Worm (Caenorhabditis elegans) whole organism, late embryonic: ENCODE measurements around the gene basl-1.

ENCODE experiments used
- ceh-18 ChIP-seq: sonication (generic microtip); optimal IDR thresholded peaks from 2 replicates; lab custom pipeline; 2016; ENCODE audit warnings: missing genetic modification characterization, missing compliant biosample characterization
- ceh-31 ChIP-seq: sonication (generic microtip); optimal IDR thresholded peaks from 2 replicates; lab custom pipeline; 2016; ENCODE audit warnings: missing genetic modification characterization, missing compliant biosample characterization
- ceh-45 ChIP-seq: fragments of 200-800 bp; sonication (Bioruptor generic); IDR thresholded peaks from 2 replicates; pipeline ENCODE4 v1.3.6; 2022; ENCODE audit warnings: missing genetic modification reagents, missing genetic modification characterization, missing compliant biosample characterization
- ceh-9 ChIP-seq: sonication (generic microtip); optimal IDR thresholded peaks from 2 replicates; lab custom pipeline; 2016; ENCODE audit warnings: mild to moderate bottlenecking, missing genetic modification characterization, inconsistent platforms, missing compliant biosample characterization
- elt-2 ChIP-seq: sonication (generic microtip); optimal IDR thresholded peaks from 2 replicates; lab custom pipeline; 2016; ENCODE audit warnings: missing genetic modification reagents, missing genetic modification characterization, missing compliant biosample characterization
- fkh-10 ChIP-seq: fragments of 150-350 bp; optimal IDR thresholded peaks from 2 replicates; lab custom pipeline; 2014; ENCODE audit warnings: missing biosample characterization, missing genetic modification reagents, missing genetic modification characterization
- hlh-13 ChIP-seq: fragments of 200-800 bp; sonication (Bioruptor generic); optimal IDR thresholded peaks from 2 replicates; lab custom pipeline; 2018; ENCODE audit warnings: mild to moderate bottlenecking, missing genetic modification characterization, missing compliant biosample characterization
- hlh-6 ChIP-seq: sonication (generic microtip); optimal IDR thresholded peaks from 2 replicates; lab custom pipeline; 2016; ENCODE audit warnings: missing genotype, missing genetic modification characterization, missing compliant biosample characterization
- nfya-1 ChIP-seq: sonication (generic microtip); optimal IDR thresholded peaks from 2 replicates; lab custom pipeline; 2017; ENCODE audit warnings: missing genetic modification characterization, mild to moderate bottlenecking, missing compliant biosample characterization, antibody characterized with exemption, moderate library complexity
- tbx-2 ChIP-seq: sonication (generic microtip); optimal IDR thresholded peaks from 2 replicates; lab custom pipeline; 2016; ENCODE audit warnings: missing genetic modification characterization, missing compliant biosample characterization
- ztf-16 ChIP-seq: sonication (generic microtip); optimal IDR thresholded peaks from 2 replicates; lab custom pipeline; 2017; ENCODE audit warnings: missing genetic modification characterization, missing compliant biosample characterization

DNA sequence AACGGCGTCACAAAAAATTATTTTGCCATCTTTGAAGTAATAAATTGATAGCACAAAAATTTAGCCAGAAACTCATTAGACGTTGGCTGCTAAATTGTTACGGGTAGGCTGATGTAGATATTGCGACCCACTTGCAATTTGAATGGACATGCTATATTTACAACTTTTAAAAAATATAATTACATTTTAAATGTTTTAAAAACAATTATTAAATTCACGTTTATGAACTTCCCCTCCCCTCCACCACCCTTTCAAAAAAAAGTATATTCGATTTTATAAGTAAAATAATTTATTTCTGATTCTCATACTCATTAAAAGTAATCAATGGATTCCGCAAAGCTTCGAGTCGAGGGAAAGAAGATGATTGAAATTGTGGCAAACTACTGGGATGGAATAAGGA is at the start of gene basl-1:
- no peak for TF ChIP-seq tbx-2
- no peak for TF ChIP-seq hlh-6
- no peak for TF ChIP-seq ceh-45
- TF ChIP-seq ceh-9 (tag; lab: Kevin White, UChicago): no peak
- no peak for TF ChIP-seq fkh-10 (GFP tag; lab: Kevin White, UChicago)
- TF ChIP-seq elt-2: no peak
- TF ChIP-seq hlh-13 (GFP tag; lab: Kevin White, UChicago): no peak
- no peak for TF ChIP-seq ztf-16 (tag; lab: Kevin White, UChicago)
- no peak for TF ChIP-seq nfya-1 (tag; lab: Kevin White, UChicago)
- no peak for TF ChIP-seq ceh-18 (tag; lab: Kevin White, UChicago)
- no peak for TF ChIP-seq ceh-31 (tag; lab: Kevin White, UChicago)
